Worm (Caenorhabditis elegans): ENCODE results near the gene lgc-5.

DNA sequence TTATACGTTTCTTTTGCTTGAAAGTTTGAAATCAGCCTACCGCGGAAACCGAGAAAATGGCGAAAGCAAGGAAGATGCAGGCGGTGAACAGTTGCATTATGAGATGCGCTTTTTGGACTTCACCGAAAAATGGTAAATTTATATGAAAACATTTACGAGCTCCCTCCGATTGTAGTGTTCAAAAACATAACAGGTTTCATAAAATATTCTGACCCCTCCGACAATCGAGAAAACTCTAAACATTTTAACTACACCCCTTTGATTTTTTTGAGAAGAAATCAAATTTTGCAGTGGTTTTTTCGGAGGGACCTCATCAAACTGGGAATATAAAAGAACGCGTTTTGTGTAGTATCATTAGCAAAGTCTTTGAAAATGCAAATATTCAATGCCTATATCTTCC lies 4.6 kb downstream of the lgc-5 start, which contains the start of the genes F17E9.18 and F17E9.15:
- TF ChIP-seq him-1 (tag; optimal IDR thresholded peaks at IDR 0.05) (no peak), W03F9.2 (tag; optimal IDR thresholded peaks at IDR 0.05) (no peak), dao-5 (tag; optimal IDR thresholded peaks at IDR 0.05) (no peak)

Measured in whole organism, L4/young adult.